Worm (Caenorhabditis elegans) whole organism, early embryonic: ENCODE measurements around the gene ttr-31.
A peak's percentile ranks its signal among the peaks of the same experiment; 100 is the strongest.

ENCODE experiments used
- B0310.2 ChIP-seq: sonication (generic microtip); optimal IDR thresholded peaks from 2 replicates; lab custom pipeline; 2016; ENCODE audit warnings: mild to moderate bottlenecking, missing genetic modification characterization, missing compliant biosample characterization
- F13C5.2 ChIP-seq: sonication (generic microtip); optimal IDR thresholded peaks from 2 replicates; lab custom pipeline; 2017; ENCODE audit warnings: mild to moderate bottlenecking, missing genetic modification characterization, inconsistent platforms, missing compliant biosample characterization
- aly-1 ChIP-seq: sonication (generic microtip); optimal IDR thresholded peaks from 2 replicates; lab custom pipeline; 2016; ENCODE audit warnings: missing genetic modification characterization, missing compliant biosample characterization
- ama-1 ChIP-seq: fragments of 150-350 bp; optimal IDR thresholded peaks from 2 replicates; lab custom pipeline; 2014
- ceh-13 ChIP-seq: fragments of 200-800 bp; sonication (Bioruptor generic); optimal IDR thresholded peaks from 2 replicates; lab custom pipeline; 2018; ENCODE audit warnings: mild to moderate bottlenecking, missing genetic modification characterization, missing compliant biosample characterization
- ceh-36 ChIP-seq: sonication (generic microtip); optimal IDR thresholded peaks from 2 replicates; lab custom pipeline; 2016; ENCODE audit warnings: missing genetic modification characterization, inconsistent platforms, missing compliant biosample characterization
- ets-7 ChIP-seq: sonication (generic microtip); optimal IDR thresholded peaks from 2 replicates; lab custom pipeline; 2016; ENCODE audit warnings: missing genotype, missing genetic modification characterization, missing compliant biosample characterization
- flt-1 ChIP-seq: fragments of 200-800 bp; sonication (Bioruptor generic); IDR thresholded peaks from 2 replicates; pipeline ENCODE4 v1.3.6; 2022; ENCODE audit warnings: missing genetic modification characterization, missing compliant biosample characterization
- hmbx-1 ChIP-seq: sonication (generic microtip); optimal IDR thresholded peaks from 2 replicates; lab custom pipeline; 2016; ENCODE audit warnings: mild to moderate bottlenecking, missing genetic modification characterization, missing compliant biosample characterization
- hmg-4 ChIP-seq: fragments of 200-800 bp; sonication (Bioruptor generic); optimal IDR thresholded peaks from 2 replicates; lab custom pipeline; 2018; ENCODE audit warnings: mild to moderate bottlenecking, missing genetic modification characterization, missing compliant biosample characterization
- hnd-1 ChIP-seq: sonication (generic microtip); optimal IDR thresholded peaks from 2 replicates; lab custom pipeline; 2016; ENCODE audit warnings: missing genetic modification characterization, missing compliant biosample characterization
- pes-1 ChIP-seq: fragments of 200-800 bp; sonication (Bioruptor generic); IDR thresholded peaks from 2 replicates; pipeline ENCODE4 v1.3.6; 2022; ENCODE audit warnings: missing genetic modification reagents, missing genetic modification characterization, missing compliant biosample characterization
- scrt-1 ChIP-seq: fragments of 200-800 bp; sonication (Bioruptor generic); IDR thresholded peaks from 2 replicates; pipeline ENCODE4 v1.3.6; 2022; ENCODE audit warnings: missing genetic modification characterization, missing compliant biosample characterization
- sea-1 ChIP-seq: fragments of 200-800 bp; sonication (Bioruptor generic); conservative IDR thresholded peaks from 2 replicates; pipeline ENCODE4 v1.3.6; 2022; ENCODE audit warnings: missing genetic modification characterization, missing compliant biosample characterization
- tbx-11 ChIP-seq: fragments of 200-800 bp; sonication (Bioruptor generic); IDR thresholded peaks from 2 replicates; pipeline ENCODE4 v1.3.6; 2022; ENCODE audit warnings: missing genetic modification characterization, missing compliant biosample characterization
- tbx-37 ChIP-seq: fragments of 200-800 bp; sonication (Bioruptor generic); conservative IDR thresholded peaks from 2 replicates; pipeline ENCODE4 v1.3.6; 2022; ENCODE audit warnings: missing genetic modification reagents, missing genetic modification characterization, missing compliant biosample characterization
- tra-4 ChIP-seq: sonication (generic microtip); optimal IDR thresholded peaks from 2 replicates; lab custom pipeline; 2017; ENCODE audit warnings: missing genetic modification characterization, missing compliant biosample characterization

The ttr-31 gene

DNA sequence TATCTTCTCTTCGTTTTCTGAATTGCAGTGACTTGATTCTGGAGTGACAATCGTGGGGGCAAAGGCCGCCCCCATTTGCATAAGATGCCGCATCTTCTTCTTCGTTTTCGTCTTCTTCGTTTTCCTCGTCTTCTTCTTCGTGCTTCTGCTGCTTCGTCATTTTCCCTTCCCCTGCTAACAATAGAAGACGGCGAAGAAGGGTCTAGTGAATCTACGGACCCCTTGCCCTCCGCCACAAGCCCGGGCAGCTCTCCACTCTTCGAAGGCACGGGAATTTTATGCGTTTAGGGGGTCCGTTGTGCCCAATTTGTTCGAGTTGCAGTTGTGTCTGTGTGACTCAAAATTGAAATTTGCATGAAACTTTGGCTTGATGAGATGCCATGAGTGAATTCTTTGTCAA, 23.0 kb upstream of the ttr-31 start:
- no peak for TF ChIP-seq ets-7 (tag; lab: Kevin White, UChicago)
- TF ChIP-seq pes-1 (GFP tag; lab: Robert Waterston, UW): 0 out of 2 replicates have a peak, but pooled peaks have one; percentile 27

DNA sequence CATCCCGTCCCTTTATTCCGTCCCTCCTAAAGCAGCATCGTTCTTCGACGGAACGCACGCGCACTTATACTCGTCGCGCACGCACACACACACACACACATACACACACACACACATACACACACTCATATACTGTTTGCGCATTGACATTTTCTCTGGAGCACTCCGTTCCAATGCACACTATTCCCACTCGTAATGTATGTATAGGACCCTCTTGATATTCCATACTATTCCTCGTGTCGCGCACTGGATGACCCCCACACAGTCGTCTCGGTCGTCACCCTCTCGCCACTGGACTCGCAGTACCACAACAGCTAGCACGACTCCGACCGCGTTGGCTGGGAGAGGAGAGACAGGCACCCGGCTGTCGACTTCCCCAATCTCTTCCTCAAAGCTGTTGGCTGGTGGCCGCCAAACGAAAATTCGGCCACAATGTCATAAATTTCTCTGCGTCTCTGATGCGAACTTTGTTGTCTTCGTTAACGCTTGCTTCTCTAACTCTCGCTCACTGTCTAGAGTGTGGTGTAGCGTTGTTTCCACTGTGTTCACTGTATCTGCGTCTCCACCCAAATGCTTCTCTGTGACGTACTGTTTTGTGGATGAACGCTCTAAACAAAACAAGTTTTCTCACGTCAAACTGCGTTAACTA, 22.3 kb upstream of the ttr-31 start:
- TF ChIP-seq tra-4 (peak; percentile 4), aly-1 (tag; lab: Kevin White, UChicago) (no peak), ama-1 (lab: Kevin White, UChicago) (no peak), ceh-36 (peak; percentile 20), F13C5.2 (tag; lab: Kevin White, UChicago) (peak; percentile 40), tbx-37 (no peak), sea-1 (no peak), pes-1 (GFP tag; lab: Robert Waterston, UW) (0 out of 2 replicates have a peak, but pooled peaks have one; percentile 19), flt-1 (GFP tag; lab: Robert Waterston, UW) (peak; percentile 44; the same call in 1 of the 2 replicates), hmg-4 (peak; percentile 98), hmbx-1 (tag; lab: Kevin White, UChicago) (no peak), B0310.2 (tag; lab: Kevin White, UChicago) (no peak), tbx-11 (no peak), ets-7 (tag; lab: Kevin White, UChicago) (peak; percentile 74)

DNA sequence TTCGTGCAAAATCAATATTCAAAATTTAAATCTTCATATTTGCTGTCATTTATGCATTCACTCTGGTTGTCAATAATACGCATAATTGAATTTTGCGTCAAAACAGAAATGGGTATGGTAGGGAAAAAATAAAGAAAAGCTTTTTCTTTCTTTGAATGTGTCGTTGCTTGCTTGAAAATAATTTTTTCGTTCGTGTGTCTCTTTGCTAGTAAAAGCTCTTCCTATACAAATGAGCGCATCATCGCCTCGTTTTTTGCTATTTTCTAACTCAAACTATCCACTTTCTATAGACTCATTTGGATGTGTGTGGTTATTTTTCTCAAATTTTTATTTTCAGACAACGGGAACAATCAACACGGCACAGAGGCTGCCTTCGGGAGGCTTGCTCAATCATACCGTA, 19.8 kb upstream of the ttr-31 start, which contains the start of gene ldb-1:
Gene ldb-1, plus strand, starts transcription at position 301 of the 400 bp plus-strand sequence.
- TF ChIP-seq flt-1 (GFP tag; lab: Robert Waterston, UW): no peak
- TF ChIP-seq ceh-13: no peak
- no peak for TF ChIP-seq hmbx-1 (tag; lab: Kevin White, UChicago)
- no peak for TF ChIP-seq sea-1
- TF ChIP-seq aly-1 (tag; lab: Kevin White, UChicago): no peak
- TF ChIP-seq tbx-37: no peak
- TF ChIP-seq tbx-11: no peak
- no peak for TF ChIP-seq F13C5.2 (tag; lab: Kevin White, UChicago)
- no peak for TF ChIP-seq scrt-1 (GFP tag; lab: Robert Waterston, UW)
- no peak for TF ChIP-seq hmg-4
- TF ChIP-seq pes-1 (GFP tag; lab: Robert Waterston, UW): no peak
- no peak for TF ChIP-seq tra-4
- TF ChIP-seq ets-7 (tag; lab: Kevin White, UChicago): no peak
- no peak for TF ChIP-seq ama-1 (lab: Kevin White, UChicago)
- TF ChIP-seq hnd-1: no peak
- TF ChIP-seq ceh-36: no peak
- TF ChIP-seq B0310.2 (tag; lab: Kevin White, UChicago): no peak

DNA sequence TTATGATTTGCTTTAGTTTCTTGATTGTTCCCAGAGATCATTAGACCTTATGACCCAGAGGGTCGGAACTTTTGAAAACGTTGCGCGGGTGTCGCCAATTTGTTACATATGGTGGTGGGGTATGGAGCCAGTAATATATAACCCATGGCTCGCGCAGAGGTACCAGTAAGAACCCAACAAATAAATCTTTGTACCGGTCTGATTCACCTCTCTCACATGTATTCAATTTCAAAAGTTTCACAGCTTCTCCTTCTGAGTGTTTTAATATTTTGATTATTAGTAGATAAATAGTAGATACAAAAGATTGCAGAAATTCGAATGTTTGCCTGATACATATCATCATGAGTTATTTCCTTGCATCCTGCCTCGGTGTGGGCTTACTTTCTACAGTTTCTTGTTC, 7.2 kb upstream of the ttr-31 start, which contains the start of gene egl-15:
Gene egl-15, plus strand, starts transcription at position 301 of the 400 bp plus-strand sequence.
- TF ChIP-seq ets-7 (tag; lab: Kevin White, UChicago) (no peak), hnd-1 (no peak), pes-1 (GFP tag; lab: Robert Waterston, UW) (no peak)

DNA sequence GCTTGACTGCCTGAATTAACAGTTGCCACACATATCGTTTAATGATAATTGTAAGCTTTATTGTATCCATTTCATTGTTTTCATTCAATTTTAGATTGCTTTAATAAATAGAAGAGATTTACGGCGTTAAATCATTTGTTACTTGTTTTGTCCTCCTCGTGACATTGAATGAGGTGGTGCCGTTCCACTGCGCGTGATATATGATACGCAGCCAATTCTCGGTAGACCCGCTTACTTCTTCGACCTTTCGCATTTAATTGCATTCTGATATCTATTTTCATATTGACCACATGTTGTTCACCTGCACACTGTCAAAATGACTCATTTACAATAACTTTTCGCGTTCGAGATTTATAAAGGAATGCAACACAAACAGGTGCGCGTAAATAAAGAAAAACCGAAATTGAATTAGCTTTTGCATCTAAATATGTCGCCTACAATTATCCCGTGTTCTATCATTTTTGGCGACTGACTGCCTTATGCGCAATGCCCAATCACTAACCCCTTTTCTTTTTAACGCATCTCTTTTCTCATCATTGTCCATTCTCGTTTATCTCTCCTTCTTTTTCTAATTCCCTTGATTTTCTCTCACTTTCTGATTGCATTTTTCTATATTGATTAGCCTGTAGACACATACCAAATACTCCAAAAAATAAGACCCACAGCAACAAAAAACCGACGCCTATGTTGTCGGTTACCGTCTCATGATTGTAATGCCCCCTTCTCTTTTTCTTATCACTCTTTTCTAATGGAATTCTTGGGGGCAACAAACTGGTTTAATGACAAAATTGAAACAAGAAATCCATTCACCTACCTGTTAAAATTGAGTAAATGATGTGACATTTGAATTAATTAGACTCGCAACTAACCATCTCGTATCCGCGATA, 5.8 kb upstream of the ttr-31 start:
- TF ChIP-seq aly-1 (tag; lab: Kevin White, UChicago) (no peak), tbx-11 (no peak), pes-1 (GFP tag; lab: Robert Waterston, UW) (no peak), ceh-13 (no peak), ama-1 (lab: Kevin White, UChicago) (no peak), hmbx-1 (tag; lab: Kevin White, UChicago) (no peak)

DNA sequence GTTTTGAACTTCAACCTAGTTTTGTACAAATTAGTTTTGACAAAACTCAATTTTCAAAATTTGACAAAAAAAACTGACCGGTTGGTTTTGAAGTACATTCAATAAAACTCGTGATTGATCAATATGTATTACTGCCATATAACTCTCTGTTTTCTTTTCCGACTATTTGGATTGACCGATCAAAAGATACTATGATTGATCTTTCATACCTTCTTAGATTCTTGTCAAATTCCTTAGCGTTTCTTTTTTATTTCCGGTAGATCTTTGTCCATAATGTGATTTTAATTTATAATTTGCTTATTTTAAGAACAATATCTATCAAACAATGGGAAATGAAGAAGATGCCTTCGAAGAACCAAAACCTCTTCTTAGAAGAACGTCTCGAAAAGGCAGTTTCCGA, 3.5 kb upstream of the ttr-31 start, which contains the start of gene F58A3.3:
Gene F58A3.3, plus strand, starts transcription at position 301 of the 400 bp plus-strand sequence.
- TF ChIP-seq ama-1 (lab: Kevin White, UChicago): no peak
- no peak for TF ChIP-seq scrt-1 (GFP tag; lab: Robert Waterston, UW)
- no peak for TF ChIP-seq pes-1 (GFP tag; lab: Robert Waterston, UW)
- no peak for TF ChIP-seq ceh-36
- no peak for TF ChIP-seq tbx-11
- no peak for TF ChIP-seq F13C5.2 (tag; lab: Kevin White, UChicago)
- no peak for TF ChIP-seq ets-7 (tag; lab: Kevin White, UChicago)
- TF ChIP-seq flt-1 (GFP tag; lab: Robert Waterston, UW): no peak

DNA sequence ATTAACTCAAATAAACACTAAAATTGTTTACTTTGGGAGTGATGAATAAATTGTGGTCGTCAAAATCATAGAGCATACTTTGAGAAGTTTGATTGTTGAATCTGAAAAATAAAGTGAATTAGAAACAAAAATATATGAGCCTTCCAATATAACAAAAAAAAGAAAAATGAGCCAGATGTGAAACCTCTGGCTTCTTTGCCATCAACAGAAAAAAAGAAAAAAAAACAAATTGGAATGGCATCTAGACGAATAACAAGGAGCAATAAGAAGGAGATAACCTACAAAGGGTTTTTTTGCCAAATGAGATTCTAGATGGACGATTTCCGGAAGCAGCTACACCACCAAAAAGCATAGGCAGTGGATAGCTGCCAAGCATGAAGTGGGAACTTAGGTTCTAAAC, 1.7 kb upstream of the ttr-31 start, which contains the start of gene F58A3.4:
Gene F58A3.4, minus strand, starts transcription at position 101 of the 400 bp plus-strand sequence.
- no peak for TF ChIP-seq ceh-13
- no peak for TF ChIP-seq sea-1
- TF ChIP-seq hmbx-1 (tag; lab: Kevin White, UChicago): no peak
- TF ChIP-seq hmg-4: no peak
- TF ChIP-seq aly-1 (tag; lab: Kevin White, UChicago): no peak
- no peak for TF ChIP-seq flt-1 (GFP tag; lab: Robert Waterston, UW)
- no peak for TF ChIP-seq B0310.2 (tag; lab: Kevin White, UChicago)
- no peak for TF ChIP-seq tbx-11
- TF ChIP-seq ceh-36: no peak
- TF ChIP-seq tra-4: no peak
- no peak for TF ChIP-seq ama-1 (lab: Kevin White, UChicago)
- TF ChIP-seq ets-7 (tag; lab: Kevin White, UChicago): no peak
- no peak for TF ChIP-seq hnd-1
- TF ChIP-seq F13C5.2 (tag; lab: Kevin White, UChicago): no peak
- TF ChIP-seq scrt-1 (GFP tag; lab: Robert Waterston, UW): no peak
- no peak for TF ChIP-seq tbx-37
- no peak for TF ChIP-seq pes-1 (GFP tag; lab: Robert Waterston, UW)
